Fruit fly (Drosophila melanogaster): Measurements from ENCODE around the gene B-H1.
A peak's percentile ranks its signal among the peaks of the same experiment; 100 is the strongest.

Gene B-H1

dm6 chrX:17379430-17379829 lies 17.8 kb upstream of the B-H1 start:
- TF ChIP-seq CG7101 (tag; optimal IDR thresholded peaks at IDR 0.05) (no peak), CG12768 (GFP tag; optimal IDR thresholded peaks at IDR 0.05) (no peak), Hr96 (GFP tag; optimal IDR thresholded peaks at IDR 0.05) (no peak), CG33017 (tag; optimal IDR thresholded peaks at IDR 0.05) (no peak), cic (GFP tag; optimal IDR thresholded peaks at IDR 0.05) (no peak), CG1620 (GFP tag; optimal IDR thresholded peaks at IDR 0.05) (no peak)

dm6 chrX:17382995-17383394 lies 14.3 kb upstream of the B-H1 start:
- TF ChIP-seq ovo (GFP tag; optimal IDR thresholded peaks at IDR 0.05): no peak
- TF ChIP-seq CG11617 (GFP tag; optimal IDR thresholded peaks at IDR 0.05): no peak
- TF ChIP-seq CG7045 (GFP tag; optimal IDR thresholded peaks at IDR 0.05): no peak

- TF ChIP-seq Crg-1 (GFP tag; optimal IDR thresholded peaks at IDR 0.05): no peak
Measured at dm6 chrX:17398215-17398614, 937 bp downstream of the B-H1 start.

dm6 chrX:17404883-17405282 lies 7.6 kb downstream of the B-H1 start:
- TF ChIP-seq CG11617 (GFP tag; optimal IDR thresholded peaks at IDR 0.05) (no peak), tj (GFP tag; optimal IDR thresholded peaks at IDR 0.05) (no peak), Hr96 (GFP tag; optimal IDR thresholded peaks at IDR 0.05) (no peak), cnc (optimal IDR thresholded peaks at IDR 0.05) (no peak), kay (GFP tag; ENCODE audit: borderline replicate concordance) (no peak), CG5204 (GFP tag; optimal IDR thresholded peaks at IDR 0.05) (no peak), CG14711 (tag; optimal IDR thresholded peaks at IDR 0.05) (no peak), Clk (GFP tag; optimal IDR thresholded peaks at IDR 0.05) (no peak), CG7045 (GFP tag; optimal IDR thresholded peaks at IDR 0.05) (no peak), Mnt (GFP tag; optimal IDR thresholded peaks at IDR 0.05) (no peak), cic (GFP tag; optimal IDR thresholded peaks at IDR 0.05) (no peak)

dm6 chrX:17407737-17408136 lies 10.5 kb downstream of the B-H1 start:
- TF ChIP-seq CG5204 (GFP tag; optimal IDR thresholded peaks at IDR 0.05): no peak
- no peak for TF ChIP-seq ovo (GFP tag; optimal IDR thresholded peaks at IDR 0.05)
- no peak for TF ChIP-seq CG7101 (tag; optimal IDR thresholded peaks at IDR 0.05)
- TF ChIP-seq Hr96 (GFP tag; optimal IDR thresholded peaks at IDR 0.05): no peak
- no peak for TF ChIP-seq cic (GFP tag; optimal IDR thresholded peaks at IDR 0.05)
- no peak for TF ChIP-seq bab1 (GFP tag; optimal IDR thresholded peaks at IDR 0.05)
- no peak for TF ChIP-seq Crg-1 (GFP tag; optimal IDR thresholded peaks at IDR 0.05)
- no peak for TF ChIP-seq toe (GFP tag; optimal IDR thresholded peaks at IDR 0.05)
- TF ChIP-seq CG12768 (GFP tag; optimal IDR thresholded peaks at IDR 0.05): no peak
- no peak for TF ChIP-seq cnc (optimal IDR thresholded peaks at IDR 0.05)
- no peak for TF ChIP-seq CG14711 (tag; optimal IDR thresholded peaks at IDR 0.05)
- no peak for TF ChIP-seq CG33017 (tag; optimal IDR thresholded peaks at IDR 0.05)
- TF ChIP-seq pad (GFP tag; optimal IDR thresholded peaks at IDR 0.05): no peak
- no peak for TF ChIP-seq CG7045 (GFP tag; optimal IDR thresholded peaks at IDR 0.05)

- peak; percentile 92 for TF ChIP-seq Mnt (GFP tag; optimal IDR thresholded peaks at IDR 0.05)
- no peak for TF ChIP-seq cic (GFP tag; optimal IDR thresholded peaks at IDR 0.05)
- TF ChIP-seq tj (GFP tag; optimal IDR thresholded peaks at IDR 0.05): no peak
Measured at dm6 chrX:17421987-17422386, 24.7 kb downstream of the B-H1 start, which contains the start of gene CG8611. Gene CG8611 (minus strand): TSS chrX:17422145.

dm6 chrX:17423310-17423945 lies 26.1 kb downstream of the B-H1 start, which contains the start of gene ENGase:
Gene ENGase (plus strand): TSS chrX:17423591.
- TF ChIP-seq CG11617 (GFP tag; optimal IDR thresholded peaks at IDR 0.05): no peak
- no peak for TF ChIP-seq ovo (GFP tag; optimal IDR thresholded peaks at IDR 0.05)
- peak; percentile 19 for TF ChIP-seq cic (GFP tag; optimal IDR thresholded peaks at IDR 0.05)
- TF ChIP-seq Clk (GFP tag; optimal IDR thresholded peaks at IDR 0.05): no peak
- peak; percentile 30 for TF ChIP-seq Mnt (GFP tag; optimal IDR thresholded peaks at IDR 0.05)
- TF ChIP-seq Hr96 (GFP tag; optimal IDR thresholded peaks at IDR 0.05): peak; percentile 39
- peak; percentile 38 for TF ChIP-seq pad (GFP tag; optimal IDR thresholded peaks at IDR 0.05)
- TF ChIP-seq CG12768 (GFP tag; optimal IDR thresholded peaks at IDR 0.05): no peak
- TF ChIP-seq cnc (optimal IDR thresholded peaks at IDR 0.05): no peak
- no peak for TF ChIP-seq CG5204 (GFP tag; optimal IDR thresholded peaks at IDR 0.05)
- TF ChIP-seq CG14711 (tag; optimal IDR thresholded peaks at IDR 0.05): no peak
- TF ChIP-seq bab1 (GFP tag; optimal IDR thresholded peaks at IDR 0.05): peak; percentile 6
- no peak for TF ChIP-seq CG33017 (tag; optimal IDR thresholded peaks at IDR 0.05)
- TF ChIP-seq CG1620 (GFP tag; optimal IDR thresholded peaks at IDR 0.05): peak; percentile 7
- TF ChIP-seq CG7045 (GFP tag; optimal IDR thresholded peaks at IDR 0.05): no peak
- no peak for TF ChIP-seq toe (GFP tag; optimal IDR thresholded peaks at IDR 0.05)
- TF ChIP-seq CG7101 (tag; optimal IDR thresholded peaks at IDR 0.05): no peak
- peak; percentile 8 for TF ChIP-seq Crg-1 (GFP tag; optimal IDR thresholded peaks at IDR 0.05)
- TF ChIP-seq kay (GFP tag; ENCODE audit: borderline replicate concordance): no peak
- TF ChIP-seq tj (GFP tag; optimal IDR thresholded peaks at IDR 0.05): peak; percentile 2

- TF ChIP-seq Hr96 (GFP tag; optimal IDR thresholded peaks at IDR 0.05) (no peak), kay (GFP tag; ENCODE audit: borderline replicate concordance) (no peak), CG1620 (GFP tag; optimal IDR thresholded peaks at IDR 0.05) (no peak), CG11617 (GFP tag; optimal IDR thresholded peaks at IDR 0.05) (no peak), CG33017 (tag; optimal IDR thresholded peaks at IDR 0.05) (no peak), CG7101 (tag; optimal IDR thresholded peaks at IDR 0.05) (no peak), Crg-1 (GFP tag; optimal IDR thresholded peaks at IDR 0.05) (no peak), CG5204 (GFP tag; optimal IDR thresholded peaks at IDR 0.05) (no peak), CG12768 (GFP tag; optimal IDR thresholded peaks at IDR 0.05) (no peak)
Measured at dm6 chrX:17424383-17424782, 27.1 kb downstream of the B-H1 start.
